Worm (Caenorhabditis elegans) whole organism, L2 larva: ENCODE results near the gene arrd-26.

ENCODE experiments used
- C34F6.9 ChIP-seq: fragments of 150-350 bp; optimal IDR thresholded peaks from 2 replicates; lab custom pipeline; 2014; ENCODE audit warnings: missing biosample characterization, missing genetic modification characterization
- F13H6.1 ChIP-seq: sonication (generic microtip); optimal IDR thresholded peaks from 2 replicates; lab custom pipeline; 2016; ENCODE audit warnings: missing genetic modification characterization, missing compliant biosample characterization
- Y55F3AM.14 ChIP-seq: fragments of 200-800 bp; sonication (Bioruptor generic); optimal IDR thresholded peaks from 2 replicates; lab custom pipeline; 2018; ENCODE audit warnings: mild to moderate bottlenecking, missing genetic modification characterization, missing compliant biosample characterization
- ZK546.5 ChIP-seq: sonication (generic microtip); optimal IDR thresholded peaks from 2 replicates; lab custom pipeline; 2017; ENCODE audit warnings: missing biosample characterization, missing genetic modification characterization
- alr-1 ChIP-seq: fragments of 150-350 bp; optimal IDR thresholded peaks from 2 replicates; lab custom pipeline; 2014; ENCODE audit warnings: missing biosample characterization, missing genetic modification characterization
- ama-1 ChIP-seq: fragments of 150-350 bp; optimal IDR thresholded peaks from 2 replicates; lab custom pipeline; 2018; ENCODE audit warnings: inconsistent platforms
- ceh-16 ChIP-seq: fragments of 150-350 bp; optimal IDR thresholded peaks from 2 replicates; lab custom pipeline; 2014; ENCODE audit warnings: missing biosample characterization, missing genetic modification characterization
- crh-2 ChIP-seq: sonication (generic microtip); optimal IDR thresholded peaks from 2 replicates; lab custom pipeline; 2017; ENCODE audit warnings: missing biosample characterization, missing genetic modification characterization
- dmd-4 ChIP-seq: sonication (generic microtip); optimal IDR thresholded peaks from 2 replicates; lab custom pipeline; 2017; ENCODE audit warnings: missing biosample characterization, missing genetic modification characterization
- egl-27 ChIP-seq: sonication (generic microtip); optimal IDR thresholded peaks from 3 replicates; lab custom pipeline; 2017; ENCODE audit warnings: missing biosample characterization, missing genetic modification reagents, missing genetic modification characterization
- elt-1 ChIP-seq: fragments of 150-350 bp; optimal IDR thresholded peaks from 2 replicates; lab custom pipeline; 2014; ENCODE audit warnings: missing biosample characterization, missing genetic modification characterization
- fos-1 ChIP-seq: fragments of 150-350 bp; optimal IDR thresholded peaks from 2 replicates; lab custom pipeline; 2014; ENCODE audit warnings: missing biosample characterization, missing genetic modification characterization
- gmeb-1 ChIP-seq: fragments of 150-350 bp; optimal IDR thresholded peaks from 2 replicates; lab custom pipeline; 2014; ENCODE audit warnings: missing biosample characterization, missing genetic modification characterization
- lin-11 ChIP-seq: fragments of 150-350 bp; sonication (generic microtip); optimal IDR thresholded peaks from 2 replicates; lab custom pipeline; 2014; ENCODE audit warnings: missing biosample characterization, missing genetic modification characterization, inconsistent platforms, mixed read lengths
- lin-13 ChIP-seq: fragments of 150-350 bp; optimal IDR thresholded peaks from 2 replicates; lab custom pipeline; 2014; ENCODE audit warnings: missing biosample characterization, missing genetic modification reagents, missing genetic modification characterization
- lin-39 ChIP-seq: fragments of 150-350 bp; optimal IDR thresholded peaks from 2 replicates; lab custom pipeline; 2014; ENCODE audit warnings: missing biosample characterization, missing genetic modification reagents, missing genetic modification characterization
- lsy-2 ChIP-seq, 2 experiments: fragments of 150-350 bp in 1 of 2; sonication (generic microtip) in 1 of 2; optimal IDR thresholded peaks; 2 replicates each; lab custom pipeline; 2014 to 2017; ENCODE audit warnings: missing biosample characterization in 2 of 2, missing genetic modification characterization in 2 of 2
- mab-5 ChIP-seq: fragments of 150-350 bp; optimal IDR thresholded peaks from 2 replicates; lab custom pipeline; 2014; ENCODE audit warnings: missing biosample characterization, missing genetic modification characterization
- mbf-1 ChIP-seq: sonication (generic microtip); optimal IDR thresholded peaks from 2 replicates; lab custom pipeline; 2017; ENCODE audit warnings: missing biosample characterization, missing genetic modification characterization
- mdl-1 ChIP-seq, 2 experiments: fragments of 150-350 bp in 1 of 2; sonication (generic microtip) in 1 of 2; optimal IDR thresholded peaks; 2 replicates each; lab custom pipeline; 2017; ENCODE audit warnings: missing biosample characterization in 2 of 2, missing genetic modification characterization in 2 of 2
- nhr-10 ChIP-seq: sonication (generic microtip); optimal IDR thresholded peaks from 2 replicates; lab custom pipeline; 2017; ENCODE audit warnings: missing biosample characterization, missing genetic modification characterization
- nhr-11 ChIP-seq: fragments of 150-350 bp; optimal IDR thresholded peaks from 2 replicates; lab custom pipeline; 2014; ENCODE audit warnings: missing biosample characterization, missing genetic modification characterization
- nhr-12 ChIP-seq: fragments of 150-350 bp; optimal IDR thresholded peaks from 2 replicates; lab custom pipeline; 2014; ENCODE audit warnings: missing biosample characterization, missing genetic modification characterization
- nhr-129 ChIP-seq: fragments of 150-350 bp; optimal IDR thresholded peaks from 2 replicates; lab custom pipeline; 2014; ENCODE audit warnings: missing biosample characterization, missing genetic modification characterization
- nhr-21 ChIP-seq: fragments of 150-350 bp; optimal IDR thresholded peaks from 2 replicates; lab custom pipeline; 2014; ENCODE audit warnings: missing biosample characterization, missing genetic modification characterization
- nhr-23 ChIP-seq: fragments of 150-350 bp; optimal IDR thresholded peaks from 2 replicates; lab custom pipeline; 2014; ENCODE audit warnings: missing biosample characterization, missing genetic modification reagents, missing genetic modification characterization
- nhr-237 ChIP-seq: fragments of 150-350 bp; optimal IDR thresholded peaks from 2 replicates; lab custom pipeline; 2014; ENCODE audit warnings: missing biosample characterization, missing genetic modification characterization
- nhr-6 ChIP-seq: fragments of 150-350 bp; optimal IDR thresholded peaks from 2 replicates; lab custom pipeline; 2014; ENCODE audit warnings: missing biosample characterization, missing genetic modification characterization
- nhr-77 ChIP-seq: fragments of 150-350 bp; optimal IDR thresholded peaks from 2 replicates; lab custom pipeline; 2014; ENCODE audit warnings: missing biosample characterization, missing genetic modification characterization
- peb-1 ChIP-seq: fragments of 150-350 bp; optimal IDR thresholded peaks from 2 replicates; lab custom pipeline; 2014; ENCODE audit warnings: missing biosample characterization, missing genetic modification characterization
- sem-4 ChIP-seq: fragments of 150-350 bp; optimal IDR thresholded peaks from 2 replicates; lab custom pipeline; 2014; ENCODE audit warnings: missing biosample characterization, missing genetic modification reagents, missing genetic modification characterization
- sma-3 ChIP-seq: sonication (generic microtip); optimal IDR thresholded peaks from 2 replicates; lab custom pipeline; 2016; ENCODE audit warnings: missing genetic modification reagents, missing genetic modification characterization, missing compliant biosample characterization
- sma-9 ChIP-seq, 2 experiments: fragments of 150-350 bp in 1 of 2; sonication (generic microtip) in 1 of 2; optimal IDR thresholded peaks; 2 replicates each; lab custom pipeline; 2014 to 2016; ENCODE audit warnings: missing genetic modification characterization in 2 of 2, mild to moderate bottlenecking in 1 of 2, missing biosample characterization in 1 of 2, missing compliant biosample characterization in 1 of 2, missing genetic modification reagents in 1 of 2, moderate library complexity in 1 of 2
- snpc-4 ChIP-seq: fragments of 150-350 bp; optimal IDR thresholded peaks from 2 replicates; lab custom pipeline; 2014; ENCODE audit warnings: missing biosample characterization, missing genetic modification characterization
- unc-39 ChIP-seq: fragments of 150-350 bp; optimal IDR thresholded peaks from 2 replicates; lab custom pipeline; 2014; ENCODE audit warnings: missing biosample characterization, missing genetic modification characterization
- unc-55 ChIP-seq: fragments of 150-350 bp; sonication (generic microtip); optimal IDR thresholded peaks from 3 replicates; lab custom pipeline; 2014; ENCODE audit warnings: missing biosample characterization, missing genetic modification reagents, missing genetic modification characterization
- unc-62 ChIP-seq: fragments of 150-350 bp; optimal IDR thresholded peaks from 2 replicates; lab custom pipeline; 2014; ENCODE audit warnings: missing biosample characterization, missing genetic modification reagents, missing genetic modification characterization
- zag-1 ChIP-seq: fragments of 150-350 bp; optimal IDR thresholded peaks from 2 replicates; lab custom pipeline; 2014; ENCODE audit warnings: missing biosample characterization, missing genetic modification characterization
- ztf-1 ChIP-seq: fragments of 200-800 bp; sonication (Bioruptor generic); conservative IDR thresholded peaks from 2 replicates; pipeline ENCODE4 v1.3.6; 2022; ENCODE audit warnings: missing genetic modification characterization, missing compliant biosample characterization

arrd-26 gene

DNA sequence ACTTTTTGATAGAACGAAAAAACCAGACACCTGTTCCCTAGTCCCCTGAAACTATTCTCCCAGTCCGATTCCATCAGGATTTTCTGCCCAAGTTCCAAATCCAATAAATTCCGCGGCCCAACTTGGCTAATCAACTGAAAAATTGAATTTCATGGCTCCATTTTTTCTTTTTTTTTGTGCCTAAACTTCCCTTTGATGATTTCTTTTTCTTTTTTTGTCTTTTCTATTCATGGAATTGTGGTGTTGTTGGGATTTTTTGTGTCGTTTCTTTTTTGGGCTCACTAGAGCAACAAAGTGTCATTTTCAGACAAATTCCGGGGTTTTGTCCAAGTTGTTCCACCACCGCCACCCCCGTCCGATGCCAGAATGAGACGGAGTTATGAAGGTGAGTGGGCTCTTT, at the start of gene arrd-26:
TSS of gene arrd-26 (plus strand) at position 301 of the 400 bp plus-strand sequence.
- TF ChIP-seq nhr-129 (tag; lab: Kevin White, UChicago) (no peak), Y55F3AM.14 (GFP tag; lab: Kevin White, UChicago) (no peak), nhr-21 (tag; lab: Kevin White, UChicago) (no peak), nhr-11 (tag; lab: Kevin White, UChicago) (no peak), sem-4 (no peak), dmd-4 (tag; lab: Kevin White, UChicago) (no peak), crh-2 (no peak), egl-27 (no peak), ztf-1 (GFP tag; lab: Robert Waterston, UW) (no peak), peb-1 (no peak)

DNA sequence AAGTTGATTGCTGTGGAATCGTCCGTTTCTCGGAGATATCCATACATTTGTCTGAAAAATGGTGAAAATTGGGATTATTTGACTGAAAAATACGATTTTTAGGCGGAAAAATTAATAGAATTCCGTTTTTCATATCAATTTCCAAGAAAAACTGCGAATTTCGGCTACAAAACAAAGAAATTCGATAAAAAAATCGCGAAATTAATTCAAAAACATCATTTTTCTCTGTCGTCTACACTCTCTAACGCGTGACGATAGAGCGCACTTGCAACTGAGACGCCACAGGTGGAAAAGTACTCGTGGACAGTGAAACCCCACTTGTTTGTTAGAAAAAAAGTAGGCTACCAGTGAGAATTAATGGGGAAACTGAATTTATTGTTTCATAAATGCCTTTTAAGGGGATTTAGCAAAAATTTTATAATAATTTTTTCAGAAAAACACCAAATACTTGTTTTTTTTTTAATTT, 33.0 kb upstream of the arrd-26 start, which contains the start of gene cpsf-1:
TSS of gene cpsf-1 (minus strand) at position 51 of the 466 bp plus-strand sequence.
- TF ChIP-seq nhr-6 (tag; lab: Kevin White, UChicago) (peak; percentile 59), lin-11 (peak; percentile 54), lsy-2 (tag; optimal IDR thresholded peaks at IDR 0.05; lab: Kevin White, UChicago) (peak; percentile 74 to 88), sma-3 (GFP tag; lab: Kevin White, UChicago) (peak; percentile 87), snpc-4 (no peak), alr-1 (no peak), peb-1 (no peak), C34F6.9 (peak; percentile 90), dmd-4 (tag; lab: Kevin White, UChicago) (no peak), nhr-237 (tag; lab: Kevin White, UChicago) (no peak), crh-2 (peak; percentile 87), sem-4 (peak; percentile 75), elt-1 (tag; lab: Kevin White, UChicago) (no peak), ceh-16 (tag; lab: Kevin White, UChicago) (no peak), unc-55 (GFP tag; lab: Kevin White, UChicago) (peak; percentile 96), nhr-77 (tag; lab: Kevin White, UChicago) (peak; percentile 48), sma-9 (GFP tag; optimal IDR thresholded peaks at IDR 0.05; lab: Kevin White, UChicago) (no peak), sma-9 (tag; optimal IDR thresholded peaks at IDR 0.05; lab: Kevin White, UChicago) (no peak), nhr-10 (tag; lab: Kevin White, UChicago) (no peak), egl-27 (peak; percentile 42), nhr-21 (tag; lab: Kevin White, UChicago) (peak; percentile 63), mdl-1 (tag; optimal IDR thresholded peaks at IDR 0.05; lab: Kevin White, UChicago) (no peak), lin-13 (peak; percentile 93), zag-1 (tag; lab: Kevin White, UChicago) (peak; percentile 9), F13H6.1 (tag; lab: Kevin White, UChicago) (peak; percentile 76), fos-1 (peak; percentile 76), gmeb-1 (tag; lab: Kevin White, UChicago) (peak; percentile 82), nhr-129 (tag; lab: Kevin White, UChicago) (peak; percentile 88)
- TF ChIP-seq, all 48 proteins: peak for 17

ce11 chrIV:2036974-2037373, 29.0 kb upstream of the arrd-26 start, which contains the start of the genes Y76B12C.9 and cng-2:
Gene Y76B12C.9, minus strand, starts transcription at chrIV:2037074.
Gene cng-2, plus strand, starts transcription at chrIV:2037191.
- no peak for TF ChIP-seq mbf-1 (tag; lab: Kevin White, UChicago)
- TF ChIP-seq ama-1 (lab: Kevin White, UChicago) = no peak
- no peak for TF ChIP-seq dmd-4 (tag; lab: Kevin White, UChicago)
- TF ChIP-seq ceh-16 (tag; lab: Kevin White, UChicago) = no peak
- TF ChIP-seq nhr-129 (tag; lab: Kevin White, UChicago) = no peak

DNA sequence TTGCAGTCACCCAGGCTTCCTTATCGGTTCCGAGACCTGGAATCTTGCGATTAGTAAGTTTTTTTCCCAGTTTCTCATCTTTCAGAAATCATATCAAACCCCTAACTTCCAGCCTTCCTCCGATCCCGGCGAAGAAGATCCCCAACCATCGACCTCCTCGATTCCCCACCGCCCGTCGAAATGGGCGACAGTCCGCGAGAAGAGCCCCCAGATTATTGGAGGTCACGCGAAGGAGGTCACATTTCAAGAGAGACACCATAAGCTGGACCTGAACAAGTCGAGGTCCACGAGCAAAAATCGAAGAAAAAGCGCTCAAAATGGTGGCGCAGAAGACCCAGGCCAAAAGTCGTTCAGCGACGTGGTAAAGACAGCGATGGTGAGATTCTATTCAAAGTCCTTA, 28.5 kb upstream of the arrd-26 start:
- TF ChIP-seq lin-39 (tag; lab: Kevin White, UChicago) (no peak), dmd-4 (tag; lab: Kevin White, UChicago) (no peak), ZK546.5 (no peak), nhr-11 (tag; lab: Kevin White, UChicago) (no peak), nhr-23 (tag; lab: Kevin White, UChicago) (no peak), snpc-4 (no peak), lsy-2 (tag; optimal IDR thresholded peaks at IDR 0.05; lab: Kevin White, UChicago) (no peak), unc-39 (no peak), Y55F3AM.14 (GFP tag; lab: Kevin White, UChicago) (no peak), fos-1 (no peak), ztf-1 (GFP tag; lab: Robert Waterston, UW) (no peak), unc-62 (GFP tag; lab: Kevin White, UChicago) (no peak), mab-5 (tag; lab: Kevin White, UChicago) (no peak), elt-1 (tag; lab: Kevin White, UChicago) (no peak), nhr-12 (tag; lab: Kevin White, UChicago) (no peak), lin-11 (no peak), sma-3 (GFP tag; lab: Kevin White, UChicago) (no peak), crh-2 (no peak), nhr-77 (tag; lab: Kevin White, UChicago) (no peak)
